Worm (Caenorhabditis elegans) whole organism, L1 larva: ENCODE results near the gene srx-137.

Source experiments
- C16A3.4 ChIP-seq: fragments of 150-350 bp; optimal IDR thresholded peaks from 2 replicates; lab custom pipeline; 2014; ENCODE audit warnings: missing biosample characterization, missing genetic modification characterization
- aly-2 ChIP-seq: fragments of 150-350 bp; optimal IDR thresholded peaks from 2 replicates; lab custom pipeline; 2014; ENCODE audit warnings: missing biosample characterization, missing genetic modification characterization
- ceh-8 ChIP-seq: fragments of 200-800 bp; sonication (Bioruptor generic); optimal IDR thresholded peaks from 2 replicates; lab custom pipeline; 2018; ENCODE audit warnings: mild to moderate bottlenecking, missing genetic modification characterization, moderate library complexity, missing compliant biosample characterization
- ceh-82 ChIP-seq, 3 experiments: fragments of 150-350 bp in 1 of 3; sonication (generic microtip) in 2 of 3; optimal IDR thresholded peaks; 2 replicates each; lab custom pipeline; 2014 to 2017; ENCODE audit warnings: missing biosample characterization in 3 of 3, missing genetic modification characterization in 3 of 3
- ceh-88 ChIP-seq: fragments of 200-800 bp; sonication (Bioruptor generic); IDR thresholded peaks from 2 replicates; pipeline ENCODE4 v1.3.6; 2022; ENCODE audit warnings: missing genetic modification characterization, missing compliant biosample characterization
- dpl-1 ChIP-seq, 3 experiments: fragments of 150-350 bp in 2 of 3; sonication (generic microtip) in 1 of 3; optimal IDR thresholded peaks; 2 replicates each; lab custom pipeline; 2014 to 2017; ENCODE audit warnings: missing biosample characterization in 3 of 3, missing genetic modification characterization in 3 of 3, missing genetic modification reagents in 3 of 3
- fkh-10 ChIP-seq: sonication (generic microtip); optimal IDR thresholded peaks from 2 replicates; lab custom pipeline; 2017; ENCODE audit warnings: missing biosample characterization, missing genetic modification reagents, missing genetic modification characterization
- fkh-4 ChIP-seq: sonication (generic microtip); optimal IDR thresholded peaks from 2 replicates; lab custom pipeline; 2016; ENCODE audit warnings: missing compliant biosample characterization, missing genetic modification characterization, borderline replicate concordance
- fkh-8 ChIP-seq: sonication (generic microtip); optimal IDR thresholded peaks from 2 replicates; lab custom pipeline; 2016; ENCODE audit warnings: mild to moderate bottlenecking, missing genetic modification characterization, missing compliant biosample characterization
- grh-1 ChIP-seq: fragments of 200-800 bp; sonication (Bioruptor generic); IDR thresholded peaks from 2 replicates; pipeline ENCODE4 v1.3.6; 2022; ENCODE audit warnings: missing genetic modification reagents, missing genetic modification characterization, missing compliant biosample characterization
- hlh-17 ChIP-seq: fragments of 200-800 bp; sonication (Bioruptor generic); optimal IDR thresholded peaks from 2 replicates; lab custom pipeline; 2018; ENCODE audit warnings: missing genetic modification characterization, mild to moderate bottlenecking, missing compliant biosample characterization, moderate library complexity, borderline replicate concordance
- hlh-4 ChIP-seq: sonication (generic microtip); optimal IDR thresholded peaks from 2 replicates; lab custom pipeline; 2016; ENCODE audit warnings: mild to moderate bottlenecking, missing genetic modification characterization, missing compliant biosample characterization
- hpl-2 ChIP-seq: fragments of 150-350 bp; optimal IDR thresholded peaks from 2 replicates; lab custom pipeline; 2014; ENCODE audit warnings: missing biosample characterization, missing genetic modification reagents, missing genetic modification characterization
- lin-15B ChIP-seq: fragments of 150-350 bp; sonication (generic microtip); optimal IDR thresholded peaks from 3 replicates; lab custom pipeline; 2014; ENCODE audit warnings: missing biosample characterization, missing genetic modification characterization
- lin-35 ChIP-seq, 2 experiments: fragments of 150-350 bp; optimal IDR thresholded peaks; 2 replicates each; lab custom pipeline; 2014; ENCODE audit warnings: missing biosample characterization in 2 of 2, missing genetic modification characterization in 2 of 2, missing genetic modification reagents in 2 of 2
- mdl-1 ChIP-seq, 2 experiments: fragments of 150-350 bp; optimal IDR thresholded peaks; 2 replicates each; lab custom pipeline; 2014 to 2017; ENCODE audit warnings: missing biosample characterization in 2 of 2, missing genetic modification characterization in 2 of 2, inconsistent platforms in 1 of 2
- nhr-11 ChIP-seq: fragments of 150-350 bp; optimal IDR thresholded peaks from 2 replicates; lab custom pipeline; 2014; ENCODE audit warnings: missing biosample characterization, missing genetic modification characterization
- nhr-19 ChIP-seq: fragments of 200-800 bp; sonication (Bioruptor generic); conservative IDR thresholded peaks from 2 replicates; pipeline ENCODE4 v1.3.6; 2022; ENCODE audit warnings: missing genetic modification characterization, missing compliant biosample characterization
- nhr-20 ChIP-seq: sonication (generic microtip); optimal IDR thresholded peaks from 2 replicates; lab custom pipeline; 2016; ENCODE audit warnings: mild to moderate bottlenecking, missing genetic modification characterization, missing compliant biosample characterization
- nhr-76 ChIP-seq: sonication (generic microtip); optimal IDR thresholded peaks from 2 replicates; lab custom pipeline; 2017; ENCODE audit warnings: missing biosample characterization, missing genetic modification characterization
- nhr-85 ChIP-seq: sonication (generic microtip); peaks from one replicate; lab custom pipeline; 2016; ENCODE audit warnings: missing genetic modification characterization, inconsistent platforms, missing compliant biosample characterization
- pag-3 ChIP-seq: sonication (generic microtip); optimal IDR thresholded peaks from 2 replicates; lab custom pipeline; 2017; ENCODE audit warnings: missing genetic modification characterization, mild to moderate bottlenecking, missing compliant biosample characterization, antibody characterized with exemption, borderline replicate concordance; ENCODE audit not compliant: insufficient read depth
- pax-3 ChIP-seq: fragments of 200-800 bp; sonication (Bioruptor generic); optimal IDR thresholded peaks from 2 replicates; lab custom pipeline; 2018; ENCODE audit warnings: mild to moderate bottlenecking, missing genetic modification characterization, moderate library complexity, missing compliant biosample characterization
- pqm-1 ChIP-seq: sonication (generic microtip); optimal IDR thresholded peaks from 3 replicates; lab custom pipeline; 2017; ENCODE audit warnings: missing biosample characterization, missing genetic modification characterization
- rnt-1 ChIP-seq: sonication (generic microtip); optimal IDR thresholded peaks from 2 replicates; lab custom pipeline; 2016; ENCODE audit warnings: mild to moderate bottlenecking, missing genetic modification characterization, moderate library complexity, missing compliant biosample characterization
- skn-1 ChIP-seq: fragments of 150-350 bp; optimal IDR thresholded peaks from 2 replicates; lab custom pipeline; 2014; ENCODE audit warnings: missing biosample characterization, missing genetic modification characterization
- sup-37 ChIP-seq: fragments of 200-800 bp; sonication (Bioruptor generic); optimal IDR thresholded peaks from 2 replicates; lab custom pipeline; 2018; ENCODE audit warnings: mild to moderate bottlenecking, missing genetic modification characterization, missing compliant biosample characterization
- tlp-1 ChIP-seq: fragments of 150-350 bp; optimal IDR thresholded peaks from 2 replicates; lab custom pipeline; 2014; ENCODE audit warnings: missing biosample characterization, missing genetic modification characterization
- unc-130 ChIP-seq: fragments of 150-350 bp; optimal IDR thresholded peaks from 2 replicates; lab custom pipeline; 2017; ENCODE audit warnings: missing biosample characterization, missing genetic modification characterization, inconsistent platforms
- vab-15 ChIP-seq: sonication (generic microtip); optimal IDR thresholded peaks from 2 replicates; lab custom pipeline; 2017; ENCODE audit warnings: missing genotype, mild to moderate bottlenecking, missing genetic modification characterization, missing compliant biosample characterization
- zip-4 ChIP-seq: fragments of 200-800 bp; sonication (Bioruptor generic); optimal IDR thresholded peaks from 2 replicates; lab custom pipeline; 2018; ENCODE audit warnings: mild to moderate bottlenecking, missing genetic modification characterization, moderate library complexity, missing compliant biosample characterization

The srx-137 gene

DNA sequence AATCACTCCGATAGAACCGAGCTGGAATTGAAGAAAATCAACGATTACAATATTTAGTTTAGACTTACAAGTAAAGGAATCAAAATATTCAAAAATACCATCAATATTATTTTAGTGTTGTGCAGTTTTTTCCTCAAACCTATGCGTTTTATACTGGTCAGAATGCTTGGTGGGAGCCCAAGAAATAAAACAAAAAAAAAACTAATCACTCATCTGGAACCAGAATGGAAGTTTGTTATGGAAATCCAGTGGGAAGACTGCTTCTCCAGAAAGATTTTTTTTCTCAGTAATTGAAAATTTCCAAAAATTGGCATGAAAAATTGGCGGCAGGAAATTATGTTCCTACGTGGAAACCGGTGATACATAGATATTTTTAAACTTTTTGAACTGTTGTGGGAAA, 6.2 kb upstream of the srx-137 start, which contains the start of gene srx-134:
srx-134 (minus strand) TSS at position 101 of the 400 bp plus-strand sequence.
- TF ChIP-seq grh-1 (GFP tag; lab: Robert Waterston, UW) (no peak), C16A3.4 (tag; lab: Kevin White, UChicago) (no peak), ceh-8 (GFP tag; lab: Kevin White, UChicago) (no peak), pax-3 (tag; lab: Kevin White, UChicago) (no peak), ceh-88 (GFP tag; lab: Robert Waterston, UW) (no peak), lin-15B (tag; lab: Kevin White, UChicago) (no peak), nhr-85 (tag; lab: Kevin White, UChicago) (no peak), aly-2 (tag; lab: Kevin White, UChicago) (no peak), fkh-4 (no peak), nhr-11 (no peak), fkh-10 (GFP tag; lab: Kevin White, UChicago) (no peak), nhr-19 (GFP tag; lab: Robert Waterston, UW) (no peak), rnt-1 (tag; lab: Kevin White, UChicago) (no peak)

DNA sequence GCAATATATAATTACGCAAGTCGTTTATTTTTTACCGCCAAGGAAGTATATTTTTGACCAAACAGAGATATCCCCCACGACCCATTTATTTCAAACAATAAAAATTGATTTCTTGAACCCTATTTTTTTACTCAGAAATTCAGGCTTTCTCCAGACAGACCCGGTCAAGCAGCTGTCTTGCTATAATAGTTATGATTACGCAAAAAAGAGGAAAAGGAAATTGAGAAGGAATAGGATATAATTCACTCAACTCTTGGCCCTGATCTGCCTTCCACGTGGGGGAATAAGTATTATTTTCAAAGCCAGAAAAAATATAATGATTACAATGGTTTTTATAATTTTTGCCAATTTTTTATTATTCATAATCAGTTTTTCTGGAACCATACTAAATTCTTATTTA, 5.5 kb upstream of the srx-137 start, which contains the start of gene srx-136:
srx-136 (plus strand) TSS at position 301 of the 400 bp plus-strand sequence.
- TF ChIP-seq grh-1 (GFP tag; lab: Robert Waterston, UW) (no peak), pqm-1 (no peak), vab-15 (tag; lab: Kevin White, UChicago) (no peak), sup-37 (GFP tag; lab: Kevin White, UChicago) (no peak)

DNA sequence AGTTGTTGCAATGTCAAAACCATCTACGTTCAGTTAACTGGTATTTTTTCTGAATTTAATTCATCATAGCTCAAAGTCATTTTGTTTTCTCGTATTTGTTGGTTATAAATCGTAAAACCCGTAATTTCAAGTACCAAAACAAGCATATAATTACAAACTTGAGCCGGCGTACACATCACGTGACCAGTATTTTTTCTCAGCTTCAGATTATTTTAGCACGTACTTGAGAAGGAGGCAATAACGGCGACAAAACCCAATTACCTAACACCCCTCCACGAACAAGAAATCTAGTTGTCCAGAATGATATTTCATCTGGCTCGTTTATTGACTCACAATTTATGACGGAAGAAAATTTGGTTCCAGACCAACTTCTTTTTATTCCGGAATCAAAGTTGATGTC, 3.7 kb upstream of the srx-137 start, which contains the start of gene srx-135:
srx-135 (plus strand) TSS at position 301 of the 400 bp plus-strand sequence.
- TF ChIP-seq unc-130 (tag; lab: Kevin White, UChicago) (no peak), dpl-1 (GFP tag; optimal IDR thresholded peaks at IDR 0.05; lab: Kevin White, UChicago) (no peak)

DNA sequence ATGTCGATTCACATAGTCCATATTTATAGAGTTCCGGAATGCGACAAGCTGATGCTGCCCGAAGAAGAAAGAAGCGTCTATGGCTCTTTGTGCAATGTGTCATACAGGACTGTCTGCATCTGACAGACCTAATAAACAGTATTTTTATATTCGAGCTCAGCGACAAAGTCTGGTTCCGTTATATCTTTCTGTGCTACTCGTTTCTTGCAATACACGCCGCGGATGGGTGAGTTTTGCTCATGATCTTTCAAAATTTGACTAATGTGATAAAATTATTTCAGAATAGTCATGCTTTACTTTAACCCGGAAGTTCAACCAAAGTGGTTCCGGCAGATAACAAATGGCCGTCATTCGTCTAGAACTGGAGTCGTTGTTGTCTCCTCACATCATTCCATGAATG, 1.1 kb downstream of the srx-137 start:
- TF ChIP-seq hlh-17 = no peak
- no peak for TF ChIP-seq nhr-20
- no peak for TF ChIP-seq pag-3 (tag; lab: Kevin White, UChicago)
- TF ChIP-seq hpl-2 (GFP tag; lab: Kevin White, UChicago) = no peak
- TF ChIP-seq fkh-10 (GFP tag; lab: Kevin White, UChicago) = no peak
- TF ChIP-seq hlh-4 (tag; lab: Kevin White, UChicago) = no peak
- TF ChIP-seq nhr-76 (tag; lab: Kevin White, UChicago) = no peak
- TF ChIP-seq nhr-85 (tag; lab: Kevin White, UChicago) = no peak

DNA sequence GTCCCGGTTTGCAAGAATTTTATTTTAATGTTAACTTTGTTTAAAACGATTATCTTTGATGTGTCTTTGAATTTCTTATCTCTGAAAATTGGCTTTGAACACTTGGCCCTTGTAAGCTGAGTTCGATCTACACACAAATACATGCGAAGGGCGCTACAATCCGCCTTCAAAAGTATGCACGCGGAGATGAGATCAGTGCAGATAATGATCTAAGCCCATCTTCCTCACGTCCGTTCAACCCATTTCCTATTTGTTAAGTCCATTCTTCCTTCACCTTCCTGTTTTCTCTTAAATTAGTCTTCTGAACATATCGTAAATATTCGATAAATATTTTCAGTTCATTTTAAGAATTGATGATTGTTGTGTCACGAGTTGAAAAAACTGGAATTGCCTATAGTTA, 3.7 kb downstream of the srx-137 start, which contains the start of gene nhr-175:
nhr-175 (plus strand) TSS at position 339 of the 400 bp plus-strand sequence.
- TF ChIP-seq nhr-85 (tag; lab: Kevin White, UChicago) = peak; percentile 61
- TF ChIP-seq lin-35 (GFP tag; optimal IDR thresholded peaks at IDR 0.05; lab: Kevin White, UChicago) = no peak

DNA sequence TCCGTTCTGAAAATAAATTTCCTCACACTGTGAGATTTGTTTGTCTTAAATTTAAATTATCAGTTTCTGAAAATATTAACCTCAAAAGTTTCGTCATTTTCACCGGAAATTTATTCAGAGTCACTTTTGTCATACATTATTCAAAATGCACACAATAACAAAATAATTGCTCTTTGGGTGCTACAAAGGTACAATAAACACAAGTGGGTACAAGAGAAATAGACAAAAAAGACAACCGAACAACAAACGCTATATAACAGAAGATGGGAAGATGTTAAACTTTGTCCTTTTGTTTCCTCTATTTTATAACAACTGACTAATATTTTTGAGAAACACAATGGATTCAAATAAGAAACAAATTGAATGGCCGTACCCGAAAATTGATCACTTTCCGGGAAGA, 6.9 kb downstream of the srx-137 start:
- TF ChIP-seq mdl-1 (tag; optimal IDR thresholded peaks at IDR 0.05; lab: Kevin White, UChicago) (no peak), fkh-8 (tag; lab: Kevin White, UChicago) (no peak), nhr-11 (peak; percentile 85), nhr-19 (GFP tag; lab: Robert Waterston, UW) (peak; percentile 14; the same call in 1 of the 2 replicates), skn-1 (tag; lab: Kevin White, UChicago) (no peak), zip-4 (GFP tag; lab: Kevin White, UChicago) (no peak)

DNA sequence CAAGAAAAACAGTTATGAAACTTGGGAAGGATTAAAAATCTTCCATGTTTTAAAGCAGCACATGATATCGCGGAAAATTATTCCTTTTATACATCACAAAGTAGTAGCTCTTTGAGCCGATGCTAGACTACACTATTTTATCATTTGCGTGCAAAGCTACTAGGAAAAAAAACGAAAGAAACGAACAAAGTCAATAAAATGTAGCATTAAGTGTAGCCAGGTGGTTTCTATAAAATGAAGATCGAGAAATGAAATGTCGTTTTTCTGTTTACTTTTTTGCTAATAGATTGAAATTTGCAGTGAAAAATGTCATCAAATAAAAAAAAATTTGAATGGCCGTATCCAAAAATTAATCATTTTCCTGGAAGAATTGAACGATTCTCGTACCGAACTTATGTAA, 10.3 kb downstream of the srx-137 start, which contains the start of gene cpt-5:
cpt-5 (plus strand) TSS at position 301 of the 400 bp plus-strand sequence.
- TF ChIP-seq ceh-82 (tag; optimal IDR thresholded peaks at IDR 0.05; lab: Kevin White, UChicago) (no peak), fkh-4 (no peak), tlp-1 (tag; lab: Kevin White, UChicago) (no peak)
